Worm (Caenorhabditis elegans) whole organism, L1 larva: ENCODE measurements around the gene F01F1.14.

ENCODE experiments used
- C04F5.9 ChIP-seq: sonication (generic microtip); optimal IDR thresholded peaks from 2 replicates; lab custom pipeline; 2016; ENCODE audit warnings: missing genetic modification characterization, missing compliant biosample characterization
- C16A3.4 ChIP-seq: fragments of 150-350 bp; optimal IDR thresholded peaks from 2 replicates; lab custom pipeline; 2014; ENCODE audit warnings: missing biosample characterization, missing genetic modification characterization
- C34B4.2 ChIP-seq: sonication (generic microtip); optimal IDR thresholded peaks from 2 replicates; lab custom pipeline; 2017; ENCODE audit warnings: mild to moderate bottlenecking, missing genetic modification characterization, missing compliant biosample characterization
- F16B12.6 ChIP-seq: fragments of 150-350 bp; optimal IDR thresholded peaks from 2 replicates; lab custom pipeline; 2014; ENCODE audit warnings: missing biosample characterization, missing genetic modification characterization
- Y116A8C.19 ChIP-seq: sonication (generic microtip); optimal IDR thresholded peaks from 2 replicates; lab custom pipeline; 2016; ENCODE audit warnings: missing compliant biosample characterization, missing genetic modification characterization, borderline replicate concordance
- aly-2 ChIP-seq: fragments of 150-350 bp; optimal IDR thresholded peaks from 2 replicates; lab custom pipeline; 2014; ENCODE audit warnings: missing biosample characterization, missing genetic modification characterization
- ama-1 ChIP-seq: fragments of 150-350 bp; optimal IDR thresholded peaks from 2 replicates; lab custom pipeline; 2014
- ceh-63 ChIP-seq: fragments of 200-800 bp; sonication (Bioruptor generic); optimal IDR thresholded peaks from 2 replicates; lab custom pipeline; 2018; ENCODE audit warnings: mild to moderate bottlenecking, missing genetic modification characterization, missing compliant biosample characterization
- ceh-8 ChIP-seq: fragments of 200-800 bp; sonication (Bioruptor generic); optimal IDR thresholded peaks from 2 replicates; lab custom pipeline; 2018; ENCODE audit warnings: mild to moderate bottlenecking, missing genetic modification characterization, moderate library complexity, missing compliant biosample characterization
- ceh-82 ChIP-seq, 3 experiments: fragments of 150-350 bp in 1 of 3; sonication (generic microtip) in 2 of 3; optimal IDR thresholded peaks; 2 replicates each; lab custom pipeline; 2014 to 2017; ENCODE audit warnings: missing biosample characterization in 3 of 3, missing genetic modification characterization in 3 of 3
- ceh-88 ChIP-seq: fragments of 200-800 bp; sonication (Bioruptor generic); IDR thresholded peaks from 2 replicates; pipeline ENCODE4 v1.3.6; 2022; ENCODE audit warnings: missing genetic modification characterization, missing compliant biosample characterization
- dpl-1 ChIP-seq, 3 experiments: fragments of 150-350 bp in 2 of 3; sonication (generic microtip) in 1 of 3; optimal IDR thresholded peaks; 2 replicates each; lab custom pipeline; 2014 to 2017; ENCODE audit warnings: missing biosample characterization in 3 of 3, missing genetic modification characterization in 3 of 3, missing genetic modification reagents in 3 of 3
- dsc-1 ChIP-seq: sonication (generic microtip); optimal IDR thresholded peaks from 2 replicates; lab custom pipeline; 2016; ENCODE audit warnings: mild to moderate bottlenecking, missing genetic modification characterization, missing compliant biosample characterization
- elt-2 ChIP-seq: sonication (generic microtip); optimal IDR thresholded peaks from 2 replicates; lab custom pipeline; 2016; ENCODE audit warnings: missing genetic modification characterization, mild to moderate bottlenecking, inconsistent platforms, missing compliant biosample characterization, missing genetic modification reagents
- elt-3 ChIP-seq, 6 experiments: fragments of 150-350 bp in 1 of 6; sonication (generic microtip); optimal IDR thresholded peaks; 2 replicates each; lab custom pipeline; 2017 to 2018; ENCODE audit warnings: missing biosample characterization in 6 of 6, missing genetic modification characterization in 6 of 6, inconsistent platforms in 1 of 6
- ets-5 ChIP-seq: fragments of 200-800 bp; sonication (Bioruptor generic); IDR thresholded peaks from 2 replicates; pipeline ENCODE4 v1.3.6; 2022; ENCODE audit warnings: missing genetic modification characterization, missing compliant biosample characterization
- fkh-10 ChIP-seq: sonication (generic microtip); optimal IDR thresholded peaks from 2 replicates; lab custom pipeline; 2017; ENCODE audit warnings: missing biosample characterization, missing genetic modification reagents, missing genetic modification characterization
- fkh-8 ChIP-seq: sonication (generic microtip); optimal IDR thresholded peaks from 2 replicates; lab custom pipeline; 2016; ENCODE audit warnings: mild to moderate bottlenecking, missing genetic modification characterization, missing compliant biosample characterization
- hpl-2 ChIP-seq: fragments of 150-350 bp; optimal IDR thresholded peaks from 2 replicates; lab custom pipeline; 2014; ENCODE audit warnings: missing biosample characterization, missing genetic modification reagents, missing genetic modification characterization
- isw-1 ChIP-seq: fragments of 200-800 bp; sonication (Bioruptor generic); IDR thresholded peaks from 2 replicates; pipeline ENCODE4 v1.3.6; 2022; ENCODE audit warnings: missing genetic modification characterization, missing compliant biosample characterization
- lin-13 ChIP-seq: fragments of 150-350 bp; optimal IDR thresholded peaks from 2 replicates; lab custom pipeline; 2014; ENCODE audit warnings: missing biosample characterization, missing genetic modification reagents, missing genetic modification characterization
- lin-14 ChIP-seq: fragments of 200-800 bp; sonication (Bioruptor generic); optimal IDR thresholded peaks from 2 replicates; lab custom pipeline; 2018; ENCODE audit warnings: mild to moderate bottlenecking, missing genetic modification characterization, moderate library complexity, missing compliant biosample characterization
- lin-35 ChIP-seq, 2 experiments: fragments of 150-350 bp; optimal IDR thresholded peaks; 2 replicates each; lab custom pipeline; 2014; ENCODE audit warnings: missing biosample characterization in 2 of 2, missing genetic modification characterization in 2 of 2, missing genetic modification reagents in 2 of 2
- lin-39 ChIP-seq: fragments of 150-350 bp; optimal IDR thresholded peaks from 2 replicates; lab custom pipeline; 2014; ENCODE audit warnings: missing biosample characterization, missing genetic modification reagents, missing genetic modification characterization
- mab-9 ChIP-seq: fragments of 200-800 bp; sonication (Bioruptor generic); IDR thresholded peaks from 2 replicates; pipeline ENCODE4 v1.3.6; 2022; ENCODE audit warnings: missing genetic modification reagents, missing genetic modification characterization, missing compliant biosample characterization
- mef-2 ChIP-seq: fragments of 150-350 bp; optimal IDR thresholded peaks from 2 replicates; lab custom pipeline; 2014; ENCODE audit warnings: missing biosample characterization, missing genetic modification characterization
- mep-1 ChIP-seq: fragments of 150-350 bp; optimal IDR thresholded peaks from 2 replicates; lab custom pipeline; 2014; ENCODE audit warnings: missing biosample characterization, missing genetic modification characterization
- nhr-11 ChIP-seq: fragments of 150-350 bp; optimal IDR thresholded peaks from 2 replicates; lab custom pipeline; 2014; ENCODE audit warnings: missing biosample characterization, missing genetic modification characterization
- nhr-12 ChIP-seq: sonication (generic microtip); optimal IDR thresholded peaks from 2 replicates; lab custom pipeline; 2017; ENCODE audit warnings: missing biosample characterization, missing genetic modification characterization
- nhr-20 ChIP-seq: sonication (generic microtip); optimal IDR thresholded peaks from 2 replicates; lab custom pipeline; 2016; ENCODE audit warnings: mild to moderate bottlenecking, missing genetic modification characterization, missing compliant biosample characterization
- nhr-237 ChIP-seq: fragments of 150-350 bp; optimal IDR thresholded peaks from 2 replicates; lab custom pipeline; 2014; ENCODE audit warnings: missing biosample characterization, missing genetic modification characterization
- nhr-28 ChIP-seq: fragments of 150-350 bp; optimal IDR thresholded peaks from 2 replicates; lab custom pipeline; 2014; ENCODE audit warnings: missing biosample characterization, missing genetic modification characterization
- nhr-71 ChIP-seq: sonication (generic microtip); optimal IDR thresholded peaks from 2 replicates; lab custom pipeline; 2016; ENCODE audit warnings: mild to moderate bottlenecking, missing genetic modification characterization, moderate library complexity, missing compliant biosample characterization
- nhr-76 ChIP-seq: sonication (generic microtip); optimal IDR thresholded peaks from 2 replicates; lab custom pipeline; 2017; ENCODE audit warnings: missing biosample characterization, missing genetic modification characterization
- nhr-84 ChIP-seq: sonication (generic microtip); optimal IDR thresholded peaks from 2 replicates; lab custom pipeline; 2017; ENCODE audit warnings: missing biosample characterization, missing genetic modification characterization
- pag-3 ChIP-seq: sonication (generic microtip); optimal IDR thresholded peaks from 2 replicates; lab custom pipeline; 2017; ENCODE audit warnings: missing genetic modification characterization, mild to moderate bottlenecking, missing compliant biosample characterization, antibody characterized with exemption, borderline replicate concordance; ENCODE audit not compliant: insufficient read depth
- pax-3 ChIP-seq: fragments of 200-800 bp; sonication (Bioruptor generic); optimal IDR thresholded peaks from 2 replicates; lab custom pipeline; 2018; ENCODE audit warnings: mild to moderate bottlenecking, missing genetic modification characterization, moderate library complexity, missing compliant biosample characterization
- skn-1 ChIP-seq: fragments of 150-350 bp; optimal IDR thresholded peaks from 2 replicates; lab custom pipeline; 2014; ENCODE audit warnings: missing biosample characterization, missing genetic modification characterization
- sox-4 ChIP-seq: sonication (generic microtip); optimal IDR thresholded peaks from 2 replicates; lab custom pipeline; 2016; ENCODE audit warnings: missing genetic modification characterization, missing compliant biosample characterization
- sptf-1 ChIP-seq: fragments of 150-350 bp; optimal IDR thresholded peaks from 2 replicates; lab custom pipeline; 2014; ENCODE audit warnings: missing biosample characterization, missing genetic modification characterization
- swsn-7 ChIP-seq: sonication (generic microtip); optimal IDR thresholded peaks from 2 replicates; lab custom pipeline; 2016; ENCODE audit warnings: missing genetic modification characterization, missing compliant biosample characterization
- tbx-2 ChIP-seq: sonication (generic microtip); optimal IDR thresholded peaks from 2 replicates; lab custom pipeline; 2016; ENCODE audit warnings: missing genetic modification characterization, missing compliant biosample characterization
- unc-130 ChIP-seq: fragments of 150-350 bp; optimal IDR thresholded peaks from 2 replicates; lab custom pipeline; 2017; ENCODE audit warnings: missing biosample characterization, missing genetic modification characterization, inconsistent platforms
- unc-30 ChIP-seq: sonication (generic microtip); optimal IDR thresholded peaks from 2 replicates; lab custom pipeline; 2017; ENCODE audit warnings: missing biosample characterization, missing genetic modification characterization
- unc-86 ChIP-seq: sonication (generic microtip); optimal IDR thresholded peaks from 2 replicates; lab custom pipeline; 2016; ENCODE audit warnings: missing genetic modification characterization, missing compliant biosample characterization
- unc-98 ChIP-seq: fragments of 200-800 bp; sonication (Bioruptor generic); IDR thresholded peaks from 2 replicates; pipeline ENCODE4 v1.3.6; 2022; ENCODE audit warnings: missing genetic modification characterization, missing compliant biosample characterization
- vab-15 ChIP-seq: sonication (generic microtip); optimal IDR thresholded peaks from 2 replicates; lab custom pipeline; 2017; ENCODE audit warnings: missing genotype, mild to moderate bottlenecking, missing genetic modification characterization, missing compliant biosample characterization
- xbp-1 ChIP-seq: sonication (generic microtip); optimal IDR thresholded peaks from 2 replicates; lab custom pipeline; 2016; ENCODE audit warnings: missing genetic modification characterization, missing compliant biosample characterization
- zag-1 ChIP-seq: fragments of 150-350 bp; optimal IDR thresholded peaks from 2 replicates; lab custom pipeline; 2014; ENCODE audit warnings: missing biosample characterization, missing genetic modification characterization

F01F1.14 gene

ce11 chrIII:5845483-5845882 lies 37.2 kb downstream of the F01F1.14 start (continued):
- TF ChIP-seq lin-35 (GFP tag; optimal IDR thresholded peaks at IDR 0.05; lab: Kevin White, UChicago) = peak in 1 of 2 experiments; percentile 56
- TF ChIP-seq mab-9 (GFP tag; lab: Robert Waterston, UW) = 0 out of 2 replicates have a peak, but pooled peaks have one; percentile 49
- no peak for TF ChIP-seq nhr-84 (tag; lab: Kevin White, UChicago)
- no peak for TF ChIP-seq F16B12.6 (tag; lab: Kevin White, UChicago)
- no peak for TF ChIP-seq unc-30 (tag; lab: Kevin White, UChicago)
- TF ChIP-seq vab-15 (tag; lab: Kevin White, UChicago) = no peak
- TF ChIP-seq hpl-2 (GFP tag; lab: Kevin White, UChicago) = no peak
- TF ChIP-seq fkh-8 = peak; percentile 93
- peak; percentile 62 for TF ChIP-seq tbx-2
- peak; percentile 6 to 33 (median 17) for TF ChIP-seq dpl-1 (GFP tag; optimal IDR thresholded peaks at IDR 0.05; lab: Kevin White, UChicago)
- no peak for TF ChIP-seq nhr-76 (tag; lab: Kevin White, UChicago)
- TF ChIP-seq C34B4.2 (tag; lab: Kevin White, UChicago) = no peak
- no peak for TF ChIP-seq nhr-28 (tag; lab: Kevin White, UChicago)
- no peak for TF ChIP-seq ets-5 (GFP tag; lab: Robert Waterston, UW)
- peak; percentile 12 for TF ChIP-seq ceh-8 (GFP tag; lab: Kevin White, UChicago)
- TF ChIP-seq isw-1 (GFP tag; lab: Robert Waterston, UW) = peak; percentile 51
- 0 out of 2 replicates have a peak, but pooled peaks have one; percentile 26 for TF ChIP-seq ceh-88 (GFP tag; lab: Robert Waterston, UW)
- TF ChIP-seq nhr-237 (tag; lab: Kevin White, UChicago) = no peak
- TF ChIP-seq aly-2 (tag; lab: Kevin White, UChicago) = no peak
- TF ChIP-seq nhr-20 (tag; lab: Kevin White, UChicago) = peak; percentile 37
- TF ChIP-seq unc-130 (tag; lab: Kevin White, UChicago) = peak; percentile 42
- peak; percentile 96 for TF ChIP-seq lin-14 (GFP tag; lab: Kevin White, UChicago)
- TF ChIP-seq ama-1 = no peak
- no peak for TF ChIP-seq pax-3 (tag; lab: Kevin White, UChicago)
- peak; percentile 52 for TF ChIP-seq skn-1 (tag; lab: Kevin White, UChicago)
- TF ChIP-seq pag-3 = peak; percentile 29
- no peak for TF ChIP-seq mef-2
- no peak for TF ChIP-seq elt-3 (tag; optimal IDR thresholded peaks at IDR 0.05; lab: Kevin White, UChicago)
- peak in 2 of 3 experiments; percentile 37 to 73 for TF ChIP-seq ceh-82 (tag; optimal IDR thresholded peaks at IDR 0.05; lab: Kevin White, UChicago)
- peak; percentile 88 for TF ChIP-seq nhr-71 (tag; lab: Kevin White, UChicago)
- TF ChIP-seq fkh-10 (GFP tag; lab: Kevin White, UChicago) = peak; percentile 96
- no peak for TF ChIP-seq elt-2
- TF ChIP-seq dsc-1 (tag; lab: Kevin White, UChicago) = peak; percentile 72
- peak; percentile 7 for TF ChIP-seq lin-13 (GFP tag; lab: Kevin White, UChicago)
- TF ChIP-seq nhr-11 (tag; lab: Kevin White, UChicago) = peak; percentile 3
- no peak for TF ChIP-seq lin-39 (tag; lab: Kevin White, UChicago)
- TF ChIP-seq ceh-63 (GFP tag; lab: Kevin White, UChicago) = no peak
- TF ChIP-seq xbp-1 (tag; lab: Kevin White, UChicago) = peak; percentile 58
- TF ChIP-seq swsn-7 (tag; lab: Kevin White, UChicago) = peak; percentile 78
- TF ChIP-seq sptf-1 = no peak
- TF ChIP-seq unc-86 = peak; percentile 82
- peak; percentile 82 for TF ChIP-seq mep-1 (tag; lab: Kevin White, UChicago)
- TF ChIP-seq C04F5.9 = no peak
- TF ChIP-seq sox-4 (tag; lab: Kevin White, UChicago) = peak; percentile 34
- peak; percentile 18 for TF ChIP-seq C16A3.4 (tag; lab: Kevin White, UChicago)
- no peak for TF ChIP-seq unc-98 (GFP tag; lab: Robert Waterston, UW)
- TF ChIP-seq zag-1 (tag; lab: Kevin White, UChicago) = peak; percentile 40
- TF ChIP-seq Y116A8C.19 (tag; lab: Kevin White, UChicago) = no peak
- no peak for TF ChIP-seq nhr-12 (tag; lab: Kevin White, UChicago)
